Worm (Caenorhabditis elegans) whole organism, early embryonic: ENCODE results near the gene ergi-3.

Source experiments
- F13C5.2 ChIP-seq: sonication (generic microtip); optimal IDR thresholded peaks from 2 replicates; lab custom pipeline; 2017; ENCODE audit warnings: mild to moderate bottlenecking, missing genetic modification characterization, inconsistent platforms, missing compliant biosample characterization
- aly-1 ChIP-seq: sonication (generic microtip); optimal IDR thresholded peaks from 2 replicates; lab custom pipeline; 2016; ENCODE audit warnings: missing genetic modification characterization, missing compliant biosample characterization
- ama-1 ChIP-seq: fragments of 150-350 bp; optimal IDR thresholded peaks from 2 replicates; lab custom pipeline; 2014
- ceh-13 ChIP-seq: fragments of 200-800 bp; sonication (Bioruptor generic); optimal IDR thresholded peaks from 2 replicates; lab custom pipeline; 2018; ENCODE audit warnings: mild to moderate bottlenecking, missing genetic modification characterization, missing compliant biosample characterization
- ets-7 ChIP-seq: sonication (generic microtip); optimal IDR thresholded peaks from 2 replicates; lab custom pipeline; 2016; ENCODE audit warnings: missing genotype, missing genetic modification characterization, missing compliant biosample characterization
- flt-1 ChIP-seq: fragments of 200-800 bp; sonication (Bioruptor generic); IDR thresholded peaks from 2 replicates; pipeline ENCODE4 v1.3.6; 2022; ENCODE audit warnings: missing genetic modification characterization, missing compliant biosample characterization
- hmg-4 ChIP-seq: fragments of 200-800 bp; sonication (Bioruptor generic); optimal IDR thresholded peaks from 2 replicates; lab custom pipeline; 2018; ENCODE audit warnings: mild to moderate bottlenecking, missing genetic modification characterization, missing compliant biosample characterization
- pes-1 ChIP-seq: fragments of 200-800 bp; sonication (Bioruptor generic); IDR thresholded peaks from 2 replicates; pipeline ENCODE4 v1.3.6; 2022; ENCODE audit warnings: missing genetic modification reagents, missing genetic modification characterization, missing compliant biosample characterization
- scrt-1 ChIP-seq: fragments of 200-800 bp; sonication (Bioruptor generic); IDR thresholded peaks from 2 replicates; pipeline ENCODE4 v1.3.6; 2022; ENCODE audit warnings: missing genetic modification characterization, missing compliant biosample characterization
- sea-1 ChIP-seq: fragments of 200-800 bp; sonication (Bioruptor generic); conservative IDR thresholded peaks from 2 replicates; pipeline ENCODE4 v1.3.6; 2022; ENCODE audit warnings: missing genetic modification characterization, missing compliant biosample characterization
- tbx-11 ChIP-seq: fragments of 200-800 bp; sonication (Bioruptor generic); IDR thresholded peaks from 2 replicates; pipeline ENCODE4 v1.3.6; 2022; ENCODE audit warnings: missing genetic modification characterization, missing compliant biosample characterization
- tra-4 ChIP-seq: sonication (generic microtip); optimal IDR thresholded peaks from 2 replicates; lab custom pipeline; 2017; ENCODE audit warnings: missing genetic modification characterization, missing compliant biosample characterization

DNA sequence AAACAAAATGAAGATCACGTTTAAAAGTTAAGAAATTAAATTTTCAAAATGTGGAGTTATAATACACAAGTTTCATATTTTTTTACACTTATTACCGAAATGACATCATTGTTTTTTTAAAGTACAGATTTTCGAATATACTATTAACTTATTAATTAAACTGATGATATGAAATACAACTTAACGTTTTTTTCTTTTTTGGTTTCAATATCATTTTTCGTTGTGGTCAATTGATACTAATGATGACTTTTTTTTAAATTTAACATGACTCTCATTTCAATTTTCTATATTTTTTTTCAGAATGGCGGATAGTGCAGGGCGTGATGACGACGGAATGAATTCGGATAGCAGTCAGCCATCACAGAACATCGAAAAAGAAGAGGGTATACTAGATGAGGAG lies 25.5 kb downstream of the ergi-3 start, which contains the start of gene usp-33:
- TF ChIP-seq ets-7 (tag; lab: Kevin White, UChicago) (no peak), sea-1 (GFP tag; lab: Robert Waterston, UW) (no peak), flt-1 (GFP tag; lab: Robert Waterston, UW) (no peak), ama-1 (lab: Kevin White, UChicago) (no peak), tbx-11 (no peak), tra-4 (no peak), scrt-1 (GFP tag; lab: Robert Waterston, UW) (no peak), F13C5.2 (no peak), hmg-4 (GFP tag; lab: Kevin White, UChicago) (no peak), ceh-13 (no peak), pes-1 (GFP tag; lab: Robert Waterston, UW) (no peak), aly-1 (tag; lab: Kevin White, UChicago) (no peak)
